Fruit fly (Drosophila melanogaster) whole organism: Measurements from ENCODE around the gene CG8509.
"Not testable (repeated sequence)": the region's sequence is repeated elsewhere in the genome, so short reads cannot be mapped to it uniquely, and the experiment has no call there.

Experiments used
- CG8478 ChIP-seq: fragments of >200 bp; optimal IDR thresholded peaks from 2 replicates; lab custom pipeline; 2018; ENCODE audit warnings: inconsistent platforms
- Dll ChIP-seq: fragments of >200 bp; optimal IDR thresholded peaks from 2 replicates; lab custom pipeline; 2017
- EcR ChIP-seq, 2 experiments: fragments of >200 bp; optimal IDR thresholded peaks; 2 replicates each; lab custom pipeline; 2017; ENCODE audit warnings: missing biosample characterization in 2 of 2, missing genetic modification characterization in 2 of 2, missing genetic modification reagents in 2 of 2
- pan ChIP-seq: fragments of >200 bp; optimal IDR thresholded peaks from 2 replicates; lab custom pipeline; 2017
- psq ChIP-seq: fragments of >200 bp; optimal IDR thresholded peaks from 2 replicates; lab custom pipeline; 2017
- usp ChIP-seq: fragments of >200 bp; optimal IDR thresholded peaks from 2 replicates; lab custom pipeline; 2017; ENCODE audit warnings: missing biosample characterization, missing genetic modification characterization, mixed read lengths

DNA sequence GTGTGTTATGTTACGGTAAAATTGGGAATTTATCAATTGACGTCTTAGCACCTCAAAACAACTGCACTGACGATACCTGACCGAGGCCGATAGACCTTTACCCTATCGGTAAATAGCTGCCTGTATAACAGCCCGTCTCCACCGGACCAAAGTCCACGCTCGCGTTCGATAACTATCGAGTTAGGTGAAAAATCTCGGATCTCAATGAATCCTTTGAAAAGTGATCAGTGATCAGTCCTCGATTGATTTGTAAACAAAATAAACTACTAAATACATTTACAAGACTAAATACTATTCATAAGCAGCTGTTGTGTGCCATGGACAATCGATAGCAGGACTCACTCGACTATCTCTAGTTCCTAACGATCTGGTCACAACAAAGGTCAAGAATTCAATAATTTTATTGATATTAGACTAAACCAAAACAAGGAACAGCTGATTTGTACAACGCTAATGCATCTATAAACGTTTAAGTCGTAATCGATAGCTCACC is 13.4 kb upstream of the CG8509 start, which contains the start of gene sordd1:
- not testable (repeated sequence) for TF ChIP-seq CG8478 (lab: Kevin White, UChicago); psq (lab: Kevin White, UChicago); usp (GFP tag; lab: Kevin White, UChicago); Dll (lab: Kevin White, UChicago); EcR (GFP tag; optimal IDR thresholded peaks at IDR 0.05; lab: Kevin White, UChicago); pan (lab: Kevin White, UChicago)
